Worm (Caenorhabditis elegans): ENCODE data around the gene srh-128.

- TF ChIP-seq W03F9.2 (tag; optimal IDR thresholded peaks at IDR 0.05) (no peak), dao-5 (tag; optimal IDR thresholded peaks at IDR 0.05) (no peak), him-1 (tag; optimal IDR thresholded peaks at IDR 0.05) (no peak)
Measured at ce11 chrII:2754595-2754994, 49.5 kb upstream of the srh-128 start.

Measured in whole organism, L4/young adult.